Worm (Caenorhabditis elegans) whole organism, L4/young adult: ENCODE measurements around the gene snf-12.

ENCODE experiments used
- W03F9.2 ChIP-seq: fragments of 150-350 bp; optimal IDR thresholded peaks from 2 replicates; lab custom pipeline; 2014; ENCODE audit warnings: missing biosample characterization, missing genetic modification characterization
- dao-5 ChIP-seq: sonication (generic microtip); optimal IDR thresholded peaks from 2 replicates; lab custom pipeline; 2016; ENCODE audit warnings: missing genotype, missing genetic modification characterization, moderate library complexity, missing compliant biosample characterization
- him-1 ChIP-seq: sonication (generic microtip); optimal IDR thresholded peaks from 2 replicates; lab custom pipeline; 2016; ENCODE audit warnings: missing genotype, missing genetic modification reagents, missing genetic modification characterization, missing compliant biosample characterization

DNA sequence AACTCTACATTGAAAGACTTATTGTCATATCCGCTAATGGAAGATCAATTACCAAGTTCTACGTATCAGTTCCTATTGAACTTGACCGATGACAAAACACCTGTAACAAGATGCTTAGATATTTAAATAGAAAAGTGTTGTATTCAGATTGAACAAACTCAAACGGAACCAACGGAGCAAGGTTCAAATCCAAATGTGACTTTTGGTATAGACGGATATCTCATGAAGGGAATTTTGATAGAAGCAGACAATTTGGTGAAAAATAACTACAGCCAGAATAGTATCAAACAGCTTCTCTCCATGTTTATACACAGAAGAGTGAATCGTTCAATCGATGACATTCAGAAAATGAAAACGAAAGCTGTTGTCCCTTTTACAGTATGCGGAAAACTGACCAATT is 34.2 kb downstream of the snf-12 start:
- TF ChIP-seq him-1: no peak
- no peak for TF ChIP-seq dao-5 (tag; lab: Kevin White, UChicago)
- TF ChIP-seq W03F9.2: no peak
